Worm (Caenorhabditis elegans) whole organism, L4/young adult: Measurements from ENCODE around the gene sri-70.

Experiments used
- dao-5 ChIP-seq: sonication (generic microtip); optimal IDR thresholded peaks from 2 replicates; lab custom pipeline; 2016; ENCODE audit warnings: missing genotype, missing genetic modification characterization, moderate library complexity, missing compliant biosample characterization
- him-1 ChIP-seq: sonication (generic microtip); optimal IDR thresholded peaks from 2 replicates; lab custom pipeline; 2016; ENCODE audit warnings: missing genotype, missing genetic modification reagents, missing genetic modification characterization, missing compliant biosample characterization

DNA sequence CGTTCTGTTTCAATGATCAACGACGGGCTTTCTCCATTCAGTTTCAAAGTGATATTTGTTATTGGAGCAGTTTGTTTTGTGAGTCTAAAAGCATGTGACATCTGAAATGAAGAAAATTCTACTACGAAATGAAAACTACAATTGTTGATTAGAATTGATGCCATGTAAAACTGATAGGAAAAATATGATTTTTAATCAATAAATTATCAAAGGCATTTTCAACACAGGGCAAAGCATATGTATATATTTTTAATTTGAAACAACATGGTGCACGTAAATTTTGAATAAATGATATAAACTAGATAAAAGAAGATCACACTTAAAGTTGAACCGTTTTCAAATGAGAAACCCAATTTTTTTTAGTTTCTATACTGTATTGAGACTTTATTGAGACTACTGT lies 1.5 kb upstream of the sri-70 start, which contains the start of gene K10G4.5:
- no peak for TF ChIP-seq him-1 (tag; lab: Kevin White, UChicago)
- TF ChIP-seq dao-5 (tag; lab: Kevin White, UChicago), result no peak
